Fruit fly (Drosophila melanogaster) whole organism: Measurements from ENCODE around the gene tay.

Source experiments
- CG8478 ChIP-seq: fragments of >200 bp; optimal IDR thresholded peaks from 2 replicates; lab custom pipeline; 2018; ENCODE audit warnings: inconsistent platforms
- Dll ChIP-seq: fragments of >200 bp; optimal IDR thresholded peaks from 2 replicates; lab custom pipeline; 2017
- EcR ChIP-seq, 2 experiments: fragments of >200 bp; optimal IDR thresholded peaks; 2 replicates each; lab custom pipeline; 2017; ENCODE audit warnings: missing biosample characterization in 2 of 2, missing genetic modification characterization in 2 of 2, missing genetic modification reagents in 2 of 2
- pan ChIP-seq: fragments of >200 bp; optimal IDR thresholded peaks from 2 replicates; lab custom pipeline; 2017
- psq ChIP-seq: fragments of >200 bp; optimal IDR thresholded peaks from 2 replicates; lab custom pipeline; 2017

DNA sequence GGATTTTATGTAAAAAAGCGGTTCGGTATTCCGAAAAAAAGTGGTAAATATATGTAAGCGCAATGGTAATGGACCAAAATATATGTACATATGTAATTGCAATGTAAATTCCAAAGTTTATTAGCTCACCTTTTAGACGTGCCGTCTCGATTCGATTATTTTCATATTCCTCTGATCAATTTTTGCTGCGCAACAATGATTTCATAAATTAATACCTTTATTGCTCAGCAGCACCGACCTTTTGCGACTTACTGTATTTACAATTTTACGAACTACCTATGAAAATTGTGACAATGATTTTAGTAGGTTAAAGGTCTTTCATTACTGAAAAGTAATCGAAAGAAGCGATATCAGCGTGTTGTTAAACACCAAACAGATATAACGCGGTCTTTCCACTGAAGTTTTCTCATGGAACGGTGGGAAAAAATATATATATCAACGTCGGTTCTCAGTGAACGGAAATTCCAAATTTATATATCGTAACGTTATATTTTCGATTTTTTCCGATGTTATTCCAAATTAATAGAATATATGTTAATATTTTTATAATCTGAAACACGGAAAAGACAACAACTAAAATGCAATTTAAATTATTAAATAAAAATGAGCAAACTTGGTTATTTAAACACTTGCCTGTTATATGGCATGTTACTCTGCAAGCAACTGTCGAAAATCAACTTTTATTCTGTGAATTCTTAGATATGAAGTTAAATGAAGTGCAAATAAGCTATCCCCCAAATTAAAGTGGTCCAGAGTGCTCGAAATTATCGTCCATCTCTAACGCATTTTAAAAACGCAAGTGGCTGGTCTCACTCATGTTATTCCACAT is 2.9 kb upstream of the tay start, which contains the start of the genes MSBP and CG15916:
- TF ChIP-seq psq (lab: Kevin White, UChicago) (no peak), EcR (GFP tag; optimal IDR thresholded peaks at IDR 0.05; lab: Kevin White, UChicago) (no peak), Dll (lab: Kevin White, UChicago) (no peak), CG8478 (lab: Kevin White, UChicago) (no peak), pan (lab: Kevin White, UChicago) (no peak)
